Fruit fly (Drosophila melanogaster) whole organism: Measurements from ENCODE around the gene wdn.

Experiments used
- CG8478 ChIP-seq: fragments of >200 bp; optimal IDR thresholded peaks from 2 replicates; lab custom pipeline; 2018; ENCODE audit warnings: inconsistent platforms
- Dll ChIP-seq: fragments of >200 bp; optimal IDR thresholded peaks from 2 replicates; lab custom pipeline; 2017
- EcR ChIP-seq, 2 experiments: fragments of >200 bp; optimal IDR thresholded peaks; 2 replicates each; lab custom pipeline; 2017; ENCODE audit warnings: missing biosample characterization in 2 of 2, missing genetic modification characterization in 2 of 2, missing genetic modification reagents in 2 of 2
- pan ChIP-seq: fragments of >200 bp; optimal IDR thresholded peaks from 2 replicates; lab custom pipeline; 2017
- psq ChIP-seq: fragments of >200 bp; optimal IDR thresholded peaks from 2 replicates; lab custom pipeline; 2017
- usp ChIP-seq: fragments of >200 bp; optimal IDR thresholded peaks from 2 replicates; lab custom pipeline; 2017; ENCODE audit warnings: missing biosample characterization, missing genetic modification characterization, mixed read lengths

DNA sequence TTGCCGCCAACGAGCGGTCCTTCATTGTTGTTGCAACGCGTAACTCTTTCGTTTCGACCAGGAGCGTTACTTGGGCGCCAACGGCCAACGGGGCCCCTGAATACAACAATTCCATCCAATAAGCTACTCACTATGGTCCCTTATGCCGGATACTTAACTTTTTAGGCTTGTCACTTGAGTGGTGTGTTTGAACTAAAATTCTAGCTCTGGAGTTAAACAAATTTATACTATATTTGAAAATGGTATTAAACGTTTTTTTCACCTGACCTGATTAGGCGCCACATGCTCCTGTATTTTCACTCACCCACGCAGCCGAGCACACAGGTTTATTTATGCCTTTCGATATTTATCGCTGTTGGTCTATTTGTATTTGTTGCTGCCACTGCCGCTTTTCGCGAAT is 6.0 kb downstream of the wdn start:
- TF ChIP-seq Dll (lab: Kevin White, UChicago) = no peak
- TF ChIP-seq usp (GFP tag; lab: Kevin White, UChicago) = no peak
- TF ChIP-seq psq (lab: Kevin White, UChicago) = no peak
- TF ChIP-seq EcR (GFP tag; optimal IDR thresholded peaks at IDR 0.05; lab: Kevin White, UChicago) = no peak
- TF ChIP-seq pan (lab: Kevin White, UChicago) = no peak
- no peak for TF ChIP-seq CG8478 (lab: Kevin White, UChicago)
